Worm (Caenorhabditis elegans) whole organism, mixed stage, embryonic: Measurements from ENCODE around the gene puf-9.

ENCODE experiments used
- elt-1 ChIP-seq: sonication (generic microtip); optimal IDR thresholded peaks from 2 replicates; lab custom pipeline; 2017; ENCODE audit warnings: missing genetic modification characterization, mild to moderate bottlenecking, missing compliant biosample characterization, antibody characterized with exemption, moderate library complexity, borderline replicate concordance; ENCODE audit not compliant: insufficient read depth
- lin-13 ChIP-seq: fragments of 150-350 bp; optimal IDR thresholded peaks from 2 replicates; lab custom pipeline; 2014; ENCODE audit warnings: missing biosample characterization, missing genetic modification characterization
- lsy-2 ChIP-seq: fragments of 150-350 bp; optimal IDR thresholded peaks from 2 replicates; lab custom pipeline; 2014; ENCODE audit warnings: missing biosample characterization, missing genetic modification characterization
- mab-5 ChIP-seq: fragments of 150-350 bp; optimal IDR thresholded peaks from 2 replicates; lab custom pipeline; 2014; ENCODE audit warnings: missing biosample characterization, missing genetic modification characterization
- nhr-12 ChIP-seq: fragments of 150-350 bp; optimal IDR thresholded peaks from 2 replicates; lab custom pipeline; 2014; ENCODE audit warnings: missing biosample characterization, missing genetic modification characterization
- nhr-237 ChIP-seq: fragments of 150-350 bp; optimal IDR thresholded peaks from 2 replicates; lab custom pipeline; 2014; ENCODE audit warnings: missing biosample characterization, missing genetic modification characterization
- nhr-28 ChIP-seq: fragments of 150-350 bp; optimal IDR thresholded peaks from 2 replicates; lab custom pipeline; 2014; ENCODE audit warnings: missing biosample characterization, missing genetic modification characterization
- nhr-76 ChIP-seq: sonication (generic microtip); optimal IDR thresholded peaks from 2 replicates; lab custom pipeline; 2017; ENCODE audit warnings: missing biosample characterization, missing genetic modification characterization
- snpc-4 ChIP-seq: fragments of 150-350 bp; optimal IDR thresholded peaks from 2 replicates; lab custom pipeline; 2014; ENCODE audit warnings: missing biosample characterization, missing genetic modification characterization
- unc-62 ChIP-seq: fragments of 150-350 bp; optimal IDR thresholded peaks from 2 replicates; lab custom pipeline; 2014; ENCODE audit warnings: missing biosample characterization, missing genetic modification reagents, missing genetic modification characterization
- ztf-11 ChIP-seq: fragments of 150-350 bp; optimal IDR thresholded peaks from 2 replicates; lab custom pipeline; 2014; ENCODE audit warnings: missing biosample characterization, missing genetic modification characterization

- TF ChIP-seq lin-13 (tag; lab: Kevin White, UChicago) (no peak), mab-5 (tag; lab: Kevin White, UChicago) (no peak), nhr-12 (tag; lab: Kevin White, UChicago) (no peak), unc-62 (GFP tag; lab: Kevin White, UChicago) (no peak), ztf-11 (no peak), lsy-2 (no peak), nhr-28 (tag; lab: Kevin White, UChicago) (no peak), elt-1 (no peak), nhr-237 (no peak), snpc-4 (tag; lab: Kevin White, UChicago) (no peak), nhr-76 (tag; lab: Kevin White, UChicago) (no peak)
Observed at ce11 chrX:5814342-5814741, 27.1 kb upstream of the puf-9 start.
